Fruit fly (Drosophila melanogaster) whole organism, larva: ENCODE measurements around the gene Exo84.

Experiments
- noc ChIP-seq: fragments of 200-800 bp; sonication (Bioruptor generic); optimal IDR thresholded peaks from 3 replicates; lab custom pipeline; 2019; ENCODE audit warnings: missing biosample characterization, mild to moderate bottlenecking, missing genetic modification characterization, moderate library complexity

Exo84 gene

dm6 chr3R:26042131-26042885, 9.7 kb downstream of the Exo84 start:
- TF ChIP-seq noc (tag; lab: Kevin White, UChicago) = peak; percentile 95

- TF ChIP-seq noc (tag; lab: Kevin White, UChicago) = no peak
Observed at dm6 chr3R:26041417-26042101, 10.5 kb downstream of the Exo84 start, which contains the start of gene gro. Gene gro, plus strand, starts transcription at chr3R:26041736.

DNA sequence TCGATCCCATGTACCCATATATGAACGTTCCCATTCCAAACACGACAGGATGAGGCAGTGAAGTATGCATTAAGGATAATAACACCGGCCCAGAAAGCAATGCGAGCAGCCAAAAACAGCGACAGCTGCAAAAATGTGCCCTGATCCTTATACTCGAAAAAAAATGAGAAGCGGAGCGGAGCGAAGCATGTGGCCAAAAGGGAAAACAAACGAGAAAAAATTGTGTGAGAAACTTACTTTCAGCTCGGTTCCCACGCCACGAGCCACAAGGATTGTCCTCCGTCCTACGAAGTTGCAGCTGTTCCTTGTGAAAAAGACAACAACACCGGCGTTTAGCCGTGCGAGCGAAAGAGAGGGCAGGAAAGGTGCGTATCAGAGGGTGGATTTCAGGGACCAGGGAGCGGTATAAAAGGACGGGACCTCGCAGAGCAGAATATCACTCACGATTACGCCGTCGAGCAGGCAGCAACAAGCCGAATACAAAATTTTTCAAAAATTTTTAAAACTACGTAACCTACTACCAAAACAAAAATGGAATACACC, 12.2 kb downstream of the Exo84 start:
- no peak for TF ChIP-seq noc (tag; lab: Kevin White, UChicago)

DNA sequence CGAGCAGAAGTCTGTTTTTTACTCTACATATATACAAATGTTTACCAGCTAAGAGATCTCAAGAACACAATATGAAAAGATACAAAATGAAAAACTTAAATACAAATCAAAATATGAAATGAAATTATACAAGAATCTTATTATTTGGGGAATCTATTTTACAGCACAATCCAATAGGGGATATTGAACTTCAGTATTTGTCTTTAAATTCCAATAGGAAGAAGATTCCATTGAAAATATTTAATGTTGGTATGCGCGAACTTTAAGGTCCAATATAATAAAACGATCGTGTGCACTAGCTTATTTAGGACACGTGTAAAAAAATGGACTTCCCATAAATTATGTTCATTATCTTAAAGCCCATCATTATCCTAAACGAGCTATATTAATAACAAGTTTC, 14.2 kb downstream of the Exo84 start:
- TF ChIP-seq noc (tag; lab: Kevin White, UChicago) = no peak

- TF ChIP-seq noc (tag; lab: Kevin White, UChicago) = peak; percentile 13
Observed at dm6 chr3R:26036153-26037144, 15.6 kb downstream of the Exo84 start.

- no peak for TF ChIP-seq noc (tag; lab: Kevin White, UChicago)
Observed at dm6 chr3R:26035369-26035656, 16.7 kb downstream of the Exo84 start.

DNA sequence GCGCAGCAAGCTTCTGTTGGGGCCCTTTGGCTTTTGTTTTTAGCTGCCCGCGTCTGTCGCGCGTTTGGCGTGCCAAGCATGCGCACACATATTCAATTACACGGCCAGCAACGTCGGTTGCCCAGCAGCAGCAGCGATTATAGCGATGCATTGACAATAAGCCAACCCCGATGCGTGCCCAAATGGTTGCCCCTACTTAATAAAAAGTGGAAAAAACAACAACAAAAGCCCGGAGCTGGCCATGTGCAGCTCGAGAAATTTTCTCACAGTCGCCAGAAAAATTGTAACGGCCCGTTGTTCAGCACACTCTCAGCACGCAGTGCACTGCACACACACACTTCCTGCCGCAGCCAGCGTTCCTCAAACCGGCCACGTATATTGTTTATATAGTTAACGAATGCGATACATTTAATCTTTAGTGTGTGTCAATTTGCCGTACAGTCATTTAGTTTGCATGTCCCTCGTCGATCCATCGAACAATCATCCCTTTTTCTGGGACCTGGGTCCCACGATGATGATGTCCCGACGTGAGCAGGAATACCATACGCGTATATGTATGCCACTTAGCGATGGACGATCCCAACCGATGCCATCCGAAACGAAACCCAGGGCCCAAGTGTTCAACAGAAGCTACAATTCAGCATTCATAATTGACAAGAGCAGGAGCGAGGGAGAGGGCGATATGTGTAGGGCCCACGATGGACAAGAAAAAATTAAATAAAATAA, 17.3 kb downstream of the Exo84 start:
- no peak for TF ChIP-seq noc (tag; lab: Kevin White, UChicago)

DNA sequence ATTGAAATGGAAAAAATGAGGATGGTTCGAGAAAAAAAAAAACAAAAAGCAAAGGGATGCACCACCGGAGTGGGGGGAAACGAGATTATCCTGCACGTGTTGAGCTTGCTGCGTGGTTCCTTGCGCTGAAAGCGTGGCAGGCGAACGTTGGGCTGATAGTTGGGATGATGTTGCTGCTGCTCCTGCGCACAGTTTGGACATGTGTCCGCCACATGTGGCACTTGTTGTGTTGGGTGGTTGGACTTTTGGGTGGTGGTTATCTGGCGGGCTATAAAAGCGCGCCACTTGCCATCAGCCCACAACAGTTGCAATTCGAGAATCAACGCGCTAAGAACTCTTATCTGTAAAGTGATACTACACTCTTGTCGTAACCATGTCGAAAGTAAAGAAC, 19.5 kb downstream of the Exo84 start:
- TF ChIP-seq noc (tag; lab: Kevin White, UChicago) = no peak

dm6 chr3R:26031968-26032610, 20.0 kb downstream of the Exo84 start:
- no peak for TF ChIP-seq noc (tag; lab: Kevin White, UChicago)

DNA sequence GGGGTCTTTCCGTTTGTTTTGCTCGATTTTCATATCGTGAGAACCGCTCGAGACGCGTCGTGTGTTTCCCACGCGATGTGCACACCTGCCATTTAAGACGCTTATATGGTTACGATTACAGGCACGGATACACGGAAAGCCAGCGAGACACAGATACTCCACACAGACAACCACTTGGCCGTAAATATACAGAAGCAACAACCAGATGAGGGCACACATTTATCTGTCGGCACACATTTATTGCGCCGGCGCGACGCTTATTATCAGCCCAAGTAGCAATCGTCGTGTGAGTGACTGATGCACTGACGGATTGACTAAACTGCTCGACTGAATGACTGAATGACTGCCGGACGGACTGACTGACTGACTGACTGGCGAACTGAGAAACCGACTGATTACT, 21.5 kb downstream of the Exo84 start:
- TF ChIP-seq noc (tag; lab: Kevin White, UChicago) = no peak

DNA sequence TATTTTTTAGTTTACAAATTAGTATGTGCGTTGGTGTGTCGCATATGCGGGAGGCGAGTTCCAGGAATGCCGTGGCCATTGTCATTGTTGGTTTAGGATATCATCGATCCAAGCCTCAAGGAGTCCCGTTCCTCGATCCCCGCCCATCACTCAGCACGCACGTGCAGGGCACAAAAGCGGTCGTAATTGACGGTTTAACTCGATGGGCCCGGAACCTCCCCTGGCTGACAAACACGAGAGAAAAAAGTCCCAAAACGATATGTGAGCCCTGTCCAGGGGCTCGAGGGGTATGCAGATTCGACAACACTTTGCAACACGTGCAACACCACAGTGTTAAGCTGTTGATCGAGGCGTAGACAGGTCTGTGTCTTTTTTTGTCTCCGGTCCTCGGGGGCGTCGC, 24.2 kb downstream of the Exo84 start:
- no peak for TF ChIP-seq noc (tag; lab: Kevin White, UChicago)

DNA sequence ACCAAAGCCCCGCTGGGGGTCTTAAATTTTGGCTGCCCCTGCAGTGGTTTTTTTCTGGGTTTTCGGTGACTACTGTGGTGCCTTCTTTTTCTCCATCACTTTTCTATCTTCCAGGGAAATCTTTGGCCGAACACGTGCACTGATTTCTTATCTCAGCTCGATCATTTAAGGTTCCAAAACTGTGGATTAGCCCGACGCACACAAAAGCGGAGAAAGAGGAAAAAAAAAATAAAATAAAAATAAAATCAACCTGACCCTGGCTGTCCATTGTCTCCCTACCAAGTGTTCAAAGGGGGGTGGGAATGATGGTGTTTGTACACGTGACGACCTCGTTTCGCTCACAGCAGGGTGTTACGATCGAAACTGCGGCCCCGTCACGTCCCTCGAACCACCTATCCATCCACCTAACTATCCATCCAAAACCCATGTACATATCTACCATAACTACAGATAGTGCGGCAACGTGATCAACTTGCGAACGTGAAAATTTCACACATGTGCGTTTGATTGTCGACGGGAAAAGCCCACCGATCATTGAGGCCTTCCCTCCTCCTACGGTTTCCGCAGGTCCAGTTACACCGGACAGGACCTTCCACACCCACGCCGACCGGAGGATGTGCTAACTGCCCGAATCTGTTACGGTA, 25.3 kb downstream of the Exo84 start:
- no peak for TF ChIP-seq noc (tag; lab: Kevin White, UChicago)

- TF ChIP-seq noc (tag; lab: Kevin White, UChicago) = no peak
Observed at dm6 chr3R:26024596-26025213, 27.4 kb downstream of the Exo84 start.

- no peak for TF ChIP-seq noc (tag; lab: Kevin White, UChicago)
Observed at dm6 chr3R:26023252-26023651, 28.8 kb downstream of the Exo84 start.
